Fruit fly (Drosophila melanogaster): ENCODE data around the gene YL-1.

Gene YL-1

dm6 chr2L:10987370-10987853 lies 17.2 kb downstream of the YL-1 start, which contains the start of the genes piwi and CG12253 (continued):
- no peak for TF ChIP-seq CG8478 (optimal IDR thresholded peaks at IDR 0.05)
- 0 out of 2 replicates have a peak, but pooled peaks have one; percentile 37 for TF ChIP-seq rib (GFP tag; IDR thresholded peaks at IDR 0.05)
- peak; percentile 47 for TF ChIP-seq Fer3 (tag; optimal IDR thresholded peaks at IDR 0.05)
- TF ChIP-seq oc (tag; optimal IDR thresholded peaks at IDR 0.05): no peak
- TF ChIP-seq cas (GFP tag; IDR thresholded peaks at IDR 0.05): no peak
- no peak for TF ChIP-seq CG10431 (GFP tag; optimal IDR thresholded peaks at IDR 0.05)
- TF ChIP-seq tgo (GFP tag; IDR thresholded peaks at IDR 0.05): peak; percentile 91
- no peak for TF ChIP-seq ase (GFP tag; IDR thresholded peaks at IDR 0.05)
- no peak for TF ChIP-seq grn (GFP tag; optimal IDR thresholded peaks at IDR 0.05)
- no peak for TF ChIP-seq fd64A (GFP tag; optimal IDR thresholded peaks at IDR 0.05)
- TF ChIP-seq CG7271 (tag; optimal IDR thresholded peaks at IDR 0.05): no peak
- no peak for TF ChIP-seq Deaf1 (tag; optimal IDR thresholded peaks at IDR 0.05)
- no peak for TF ChIP-seq CG33213 (GFP tag; optimal IDR thresholded peaks at IDR 0.05)
- no peak for TF ChIP-seq YL-1 (GFP tag; optimal IDR thresholded peaks at IDR 0.05)
- TF ChIP-seq ssp (GFP tag; IDR thresholded peaks at IDR 0.05): no peak
- TF ChIP-seq CG18011 (GFP tag; optimal IDR thresholded peaks at IDR 0.05): peak; percentile 39
- peak; percentile 80 for TF ChIP-seq phol (tag; optimal IDR thresholded peaks at IDR 0.05)
- TF ChIP-seq ranshi (GFP tag; IDR thresholded peaks at IDR 0.05): peak; percentile 77; the same call in 1 of the 2 replicates
- no peak for TF ChIP-seq Elba2 (GFP tag; optimal IDR thresholded peaks at IDR 0.05)
- TF ChIP-seq CG6813 (GFP tag; optimal IDR thresholded peaks at IDR 0.05): no peak
- no peak for TF ChIP-seq Hr39 (optimal IDR thresholded peaks at IDR 0.05)
- peak; percentile 51 for TF ChIP-seq stwl (tag; optimal IDR thresholded peaks at IDR 0.05)
- TF ChIP-seq croc (GFP tag; conservative IDR thresholded peaks at IDR 0.05): no peak
- no peak for TF ChIP-seq insv (GFP tag; optimal IDR thresholded peaks at IDR 0.05)
- no peak for TF ChIP-seq kah (GFP tag; optimal IDR thresholded peaks at IDR 0.05)
- no peak for TF ChIP-seq Bdp1 (GFP tag; optimal IDR thresholded peaks at IDR 0.05)
- peak; percentile 74 for TF ChIP-seq az2 (GFP tag; optimal IDR thresholded peaks at IDR 0.05)
- TF ChIP-seq Poxn (GFP tag; IDR thresholded peaks at IDR 0.05): peak; percentile 41; the same call in 1 of the 2 replicates
- TF ChIP-seq Hr78 (GFP tag; optimal IDR thresholded peaks at IDR 0.05): no peak
- TF ChIP-seq CG8089 (GFP tag; optimal IDR thresholded peaks at IDR 0.05): no peak
- no peak for TF ChIP-seq CG4404 (GFP tag; IDR thresholded peaks at IDR 0.05)
- TF ChIP-seq Kr (GFP tag; optimal IDR thresholded peaks at IDR 0.05): no peak
- TF ChIP-seq nom (GFP tag; optimal IDR thresholded peaks at IDR 0.05): no peak
- TF ChIP-seq CG17612 (GFP tag; IDR thresholded peaks at IDR 0.05): no peak
- TF ChIP-seq CG6791 (GFP tag; IDR thresholded peaks at IDR 0.05; ENCODE audit: partially characterized antibody): no peak
- TF ChIP-seq CG15601 (tag; optimal IDR thresholded peaks at IDR 0.05): peak; percentile 86
- no peak for TF ChIP-seq CG6254 (GFP tag; optimal IDR thresholded peaks at IDR 0.05)
- peak; percentile 19 for TF ChIP-seq CG12104 (GFP tag; optimal IDR thresholded peaks at IDR 0.05)
- TF ChIP-seq ewg (GFP tag; optimal IDR thresholded peaks at IDR 0.05): peak; percentile 64
- no peak for TF ChIP-seq dimm (GFP tag; IDR thresholded peaks at IDR 0.05)
- TF ChIP-seq abd-A (tag; optimal IDR thresholded peaks at IDR 0.05): no peak
- no peak for TF ChIP-seq CG15479 (GFP tag; optimal IDR thresholded peaks at IDR 0.05)
- peak; percentile 32 for TF ChIP-seq CG15514 (GFP tag; optimal IDR thresholded peaks at IDR 0.05)
- TF ChIP-seq Side (GFP tag; optimal IDR thresholded peaks at IDR 0.05): no peak
- TF ChIP-seq ham (GFP tag; IDR thresholded peaks at IDR 0.05): no peak
- TF ChIP-seq usp (GFP tag; optimal IDR thresholded peaks at IDR 0.05): no peak
- peak; percentile 70 for TF ChIP-seq H2.0 (GFP tag; IDR thresholded peaks at IDR 0.05)
- TF ChIP-seq bab2 (GFP tag; optimal IDR thresholded peaks at IDR 0.05): peak; percentile 50
- no peak for TF ChIP-seq Atf6 (GFP tag; IDR thresholded peaks at IDR 0.05)
- peak; percentile 37 for TF ChIP-seq tin (GFP tag; optimal IDR thresholded peaks at IDR 0.05)
- TF ChIP-seq Sox102F (GFP tag; optimal IDR thresholded peaks at IDR 0.05): peak; percentile 93
- no peak for TF ChIP-seq gt (GFP tag; IDR thresholded peaks at IDR 0.05)
